Fruit fly (Drosophila melanogaster) whole organism, pupa: ENCODE data around the gene Tspo.

Experiments
- CG10348 ChIP-seq: fragments of 200-800 bp; sonication (Bioruptor generic); IDR thresholded peaks from 2 replicates; pipeline ENCODE4 v1.3.6; 2022; ENCODE audit warnings: missing biosample characterization, missing genetic modification characterization
- CG12605 ChIP-seq: fragments of 200-800 bp; sonication (Bioruptor generic); IDR thresholded peaks from 2 replicates; pipeline ENCODE4 v1.3.6; 2022; ENCODE audit warnings: missing biosample characterization, missing genetic modification characterization
- CG13204 ChIP-seq: fragments of 200-800 bp; sonication (Bioruptor generic); optimal IDR thresholded peaks from 2 replicates; lab custom pipeline; 2018; ENCODE audit warnings: missing biosample characterization, mild to moderate bottlenecking, missing genetic modification characterization, moderate library complexity
- CG14655 ChIP-seq: fragments of 200-800 bp; sonication (Bioruptor generic); optimal IDR thresholded peaks from 3 replicates; lab custom pipeline; 2017; ENCODE audit warnings: mild to moderate bottlenecking, missing biosample characterization, missing genetic modification reagents, missing genetic modification characterization
- CG15710 ChIP-seq: fragments of 200-800 bp; sonication (Bioruptor generic); optimal IDR thresholded peaks from 2 replicates; lab custom pipeline; 2018; ENCODE audit warnings: missing biosample characterization, mild to moderate bottlenecking, missing genetic modification characterization, moderate library complexity
- CG17806 ChIP-seq: fragments of 200-800 bp; sonication (Bioruptor generic); optimal IDR thresholded peaks from 2 replicates; lab custom pipeline; 2018; ENCODE audit warnings: missing biosample characterization, mild to moderate bottlenecking, missing genetic modification characterization, moderate library complexity
- CG32121 ChIP-seq: fragments of 200-800 bp; sonication (Bioruptor generic); IDR thresholded peaks from 2 replicates; pipeline ENCODE4 v1.3.6; 2022; ENCODE audit warnings: missing biosample characterization, missing genetic modification characterization
- CG34367 ChIP-seq: fragments of 200-800 bp; sonication (Bioruptor generic); optimal IDR thresholded peaks from 2 replicates; lab custom pipeline; 2018; ENCODE audit warnings: missing biosample characterization, mild to moderate bottlenecking, missing genetic modification characterization
- CG4496 ChIP-seq: fragments of 200-800 bp; sonication (Bioruptor generic); IDR thresholded peaks from 3 replicates; pipeline ENCODE4 v1.3.6; 2022; ENCODE audit warnings: missing biosample characterization, missing genetic modification characterization
- CG8159 ChIP-seq: fragments of 200-800 bp; sonication (Bioruptor generic); optimal IDR thresholded peaks from 3 replicates; lab custom pipeline; 2018; ENCODE audit warnings: missing biosample characterization, mild to moderate bottlenecking, missing genetic modification characterization, moderate library complexity
- CG8301 ChIP-seq: fragments of 200-800 bp; sonication (Bioruptor generic); optimal IDR thresholded peaks from 2 replicates; lab custom pipeline; 2018; ENCODE audit warnings: missing biosample characterization, mild to moderate bottlenecking, missing genetic modification characterization
- CG9948 ChIP-seq: fragments of 200-800 bp; sonication (Bioruptor generic); optimal IDR thresholded peaks from 2 replicates; lab custom pipeline; 2018; ENCODE audit warnings: missing biosample characterization, mild to moderate bottlenecking, missing genetic modification characterization, moderate library complexity
- D1 ChIP-seq: fragments of 200-800 bp; sonication (Bioruptor generic); optimal IDR thresholded peaks from 2 replicates; lab custom pipeline; 2018; ENCODE audit warnings: missing biosample characterization, mild to moderate bottlenecking, missing genetic modification characterization, moderate library complexity
- EcR ChIP-seq: fragments of 200-800 bp; sonication (Bioruptor generic); optimal IDR thresholded peaks from 3 replicates; lab custom pipeline; 2019; ENCODE audit warnings: missing biosample characterization, missing genetic modification characterization, mild to moderate bottlenecking, moderate library complexity, missing genetic modification reagents
- Ets98B ChIP-seq: fragments of 200-800 bp; sonication (Bioruptor generic); IDR thresholded peaks from 2 replicates; pipeline ENCODE4 v1.3.6; 2022; ENCODE audit warnings: missing biosample characterization, missing genetic modification characterization
- Pif1A ChIP-seq: fragments of 200-800 bp; sonication (Bioruptor generic); optimal IDR thresholded peaks from 3 replicates; lab custom pipeline; 2016; ENCODE audit warnings: missing biosample characterization, missing genetic modification characterization
- Pif1B ChIP-seq: fragments of 200-800 bp; sonication (Bioruptor generic); optimal IDR thresholded peaks from 3 replicates; lab custom pipeline; 2016; ENCODE audit warnings: missing biosample characterization, missing genetic modification characterization
- Snoo ChIP-seq: fragments of 200-800 bp; sonication (Bioruptor generic); optimal IDR thresholded peaks from 3 replicates; lab custom pipeline; 2017; ENCODE audit warnings: missing biosample characterization, mild to moderate bottlenecking, missing genetic modification characterization, inconsistent platforms
- fd96Ca ChIP-seq: fragments of 200-800 bp; sonication (Bioruptor generic); IDR thresholded peaks from 3 replicates; pipeline ENCODE4 v1.3.6; 2022; ENCODE audit warnings: missing biosample characterization, missing genetic modification characterization
- gl ChIP-seq: fragments of 200-800 bp; sonication (Bioruptor generic); optimal IDR thresholded peaks from 2 replicates; lab custom pipeline; 2018; ENCODE audit warnings: missing biosample characterization, mild to moderate bottlenecking, missing genetic modification characterization
- rn ChIP-seq: fragments of 200-800 bp; sonication (Bioruptor generic); IDR thresholded peaks from 2 replicates; pipeline ENCODE4 v1.3.6; 2022; ENCODE audit warnings: missing biosample characterization, missing genetic modification characterization

Tspo gene

DNA sequence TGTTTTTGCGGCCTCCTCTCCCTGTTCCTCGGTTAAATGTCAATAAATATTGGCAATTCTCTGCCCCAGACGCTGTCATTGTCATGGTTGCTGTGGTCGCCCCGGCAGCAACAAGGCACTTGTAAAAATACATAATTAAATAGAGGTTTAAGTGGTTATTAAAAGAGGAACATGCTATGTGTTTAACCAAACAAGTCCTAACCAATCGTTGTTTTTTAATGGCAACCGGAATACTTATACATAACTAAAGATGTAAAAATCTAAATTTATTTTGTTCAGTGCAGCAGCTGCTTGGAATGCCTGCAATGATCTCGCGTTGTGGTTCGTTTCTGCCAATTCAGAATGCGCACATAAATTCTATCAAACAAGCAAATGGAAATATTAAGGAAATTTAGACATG lies 47.5 kb downstream of the Tspo start:
- TF ChIP-seq CG10348 (GFP tag; lab: Robert Waterston, UW) (no peak), CG4496 (GFP tag; lab: Robert Waterston, UW) (no peak), CG15710 (tag; lab: Kevin White, UChicago) (peak; percentile 25), Pif1B (peak; percentile 19), fd96Ca (no peak), CG8301 (tag; lab: Kevin White, UChicago) (peak; percentile 24), D1 (tag; lab: Kevin White, UChicago) (no peak), CG32121 (GFP tag; lab: Robert Waterston, UW) (no peak), Snoo (tag; lab: Kevin White, UChicago) (no peak), Ets98B (no peak), CG12605 (GFP tag; lab: Robert Waterston, UW) (no peak), rn (GFP tag; lab: Robert Waterston, UW) (no peak), EcR (GFP tag; lab: Kevin White, UChicago) (no peak), Pif1A (peak; percentile 45), CG9948 (tag; lab: Kevin White, UChicago) (peak; percentile 38), CG14655 (GFP tag; lab: Kevin White, UChicago) (peak; percentile 50), CG8159 (peak; percentile 41), CG13204 (GFP tag; lab: Kevin White, UChicago) (no peak), gl (tag; lab: Kevin White, UChicago) (no peak), CG17806 (tag; lab: Kevin White, UChicago) (peak; percentile 50), CG34367 (tag; lab: Kevin White, UChicago) (peak; percentile 35)

DNA sequence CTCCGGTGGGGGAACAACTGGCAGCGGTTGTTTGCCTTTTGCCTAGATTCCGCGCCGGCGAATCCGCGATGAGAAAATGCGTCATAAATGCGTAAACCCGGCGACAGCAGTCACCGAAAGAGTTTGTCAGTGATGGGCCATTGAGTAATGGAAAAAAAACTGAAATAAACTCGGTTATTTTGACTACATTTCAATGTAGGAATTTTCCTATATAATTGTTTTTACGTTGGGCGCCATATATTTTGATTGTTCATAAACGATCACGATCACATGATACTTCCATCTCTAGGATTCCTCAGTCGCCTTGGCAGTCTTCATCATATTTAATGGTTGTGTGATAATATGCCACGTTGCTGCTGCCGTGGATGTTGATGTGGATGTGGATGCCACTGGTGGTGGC lies 48.7 kb downstream of the Tspo start:
- TF ChIP-seq CG14655 (GFP tag; lab: Kevin White, UChicago): peak; percentile 84
- TF ChIP-seq CG15710 (tag; lab: Kevin White, UChicago): peak; percentile 81
- TF ChIP-seq CG13204 (GFP tag; lab: Kevin White, UChicago): peak; percentile 59
- peak; percentile 79 for TF ChIP-seq CG34367 (tag; lab: Kevin White, UChicago)
- TF ChIP-seq Ets98B: peak; percentile 71
- no peak for TF ChIP-seq Snoo (tag; lab: Kevin White, UChicago)
- TF ChIP-seq EcR (GFP tag; lab: Kevin White, UChicago): no peak
- TF ChIP-seq Pif1B: peak; percentile 60
- no peak for TF ChIP-seq D1 (tag; lab: Kevin White, UChicago)
- TF ChIP-seq CG32121 (GFP tag; lab: Robert Waterston, UW): peak; percentile 52; the same call in 1 of the 2 replicates
- peak; percentile 59 for TF ChIP-seq CG12605 (GFP tag; lab: Robert Waterston, UW)
- TF ChIP-seq Pif1A: peak; percentile 69
- peak; percentile 82 for TF ChIP-seq CG4496 (GFP tag; lab: Robert Waterston, UW)
- peak; percentile 75 for TF ChIP-seq CG17806 (tag; lab: Kevin White, UChicago)
- no peak for TF ChIP-seq CG10348 (GFP tag; lab: Robert Waterston, UW)
- TF ChIP-seq rn (GFP tag; lab: Robert Waterston, UW): no peak
- peak; percentile 72 for TF ChIP-seq CG8159
- TF ChIP-seq gl (tag; lab: Kevin White, UChicago): peak; percentile 32
- peak; percentile 79 for TF ChIP-seq fd96Ca
- TF ChIP-seq CG8301 (tag; lab: Kevin White, UChicago): peak; percentile 80
- peak; percentile 74 for TF ChIP-seq CG9948 (tag; lab: Kevin White, UChicago)

DNA sequence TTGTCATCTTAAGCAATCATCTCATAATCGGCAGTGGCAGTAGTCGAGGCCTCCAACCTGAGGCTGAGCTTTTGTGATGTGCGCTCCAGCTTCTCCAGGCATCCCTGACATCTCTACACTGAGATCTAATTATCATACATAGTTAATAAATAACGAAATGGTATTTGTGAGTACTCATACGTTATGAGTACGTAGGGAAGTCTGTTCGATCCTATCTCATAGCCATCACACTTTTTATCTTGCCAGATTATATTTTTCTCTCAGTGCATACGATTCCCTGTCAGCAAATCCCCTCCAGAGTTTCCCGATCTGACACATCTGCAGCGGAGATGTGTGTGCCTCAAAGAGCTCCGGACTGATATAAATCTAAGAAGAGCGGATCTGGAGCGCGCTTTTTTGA lies 50.1 kb downstream of the Tspo start:
- TF ChIP-seq fd96Ca: peak; percentile 61
- peak; percentile 19; the same call in 1 of the 2 replicates for TF ChIP-seq CG12605 (GFP tag; lab: Robert Waterston, UW)
- no peak for TF ChIP-seq rn (GFP tag; lab: Robert Waterston, UW)
- TF ChIP-seq D1 (tag; lab: Kevin White, UChicago): no peak
- TF ChIP-seq CG15710 (tag; lab: Kevin White, UChicago): peak; percentile 68
- TF ChIP-seq CG32121 (GFP tag; lab: Robert Waterston, UW): no peak
- TF ChIP-seq CG9948 (tag; lab: Kevin White, UChicago): peak; percentile 76
- no peak for TF ChIP-seq CG13204 (GFP tag; lab: Kevin White, UChicago)
- peak; percentile 63 for TF ChIP-seq CG8301 (tag; lab: Kevin White, UChicago)
- peak; percentile 76 for TF ChIP-seq CG8159
- peak; percentile 70 for TF ChIP-seq CG14655 (GFP tag; lab: Kevin White, UChicago)
- TF ChIP-seq Snoo (tag; lab: Kevin White, UChicago): no peak
- TF ChIP-seq CG4496 (GFP tag; lab: Robert Waterston, UW): peak; percentile 60; the same call in 1 of the 3 replicates
- TF ChIP-seq Ets98B: peak; percentile 31; the same call in 1 of the 2 replicates
- peak; percentile 33 for TF ChIP-seq gl (tag; lab: Kevin White, UChicago)
- no peak for TF ChIP-seq CG10348 (GFP tag; lab: Robert Waterston, UW)
- peak; percentile 70 for TF ChIP-seq Pif1B
- peak; percentile 75 for TF ChIP-seq CG17806 (tag; lab: Kevin White, UChicago)
- TF ChIP-seq EcR (GFP tag; lab: Kevin White, UChicago): no peak
- peak; percentile 68 for TF ChIP-seq Pif1A
- peak; percentile 72 for TF ChIP-seq CG34367 (tag; lab: Kevin White, UChicago)
